Worm (Caenorhabditis elegans): ENCODE results near the gene phf-34.

Gene phf-34

ce11 chrX:9924962-9925361 lies 25.7 kb upstream of the phf-34 start, which contains the start of gene ugt-23 (continued):
- TF ChIP-seq sdz-12 (GFP tag; optimal IDR thresholded peaks at IDR 0.05) = no peak
- TF ChIP-seq Y75B8A.6 (GFP tag; IDR thresholded peaks at IDR 0.05) = no peak
- no peak for TF ChIP-seq daf-16 (GFP tag; optimal IDR thresholded peaks at IDR 0.05)
- peak; percentile 72 for TF ChIP-seq daf-16 (tag; optimal IDR thresholded peaks at IDR 0.05)
- no peak for TF ChIP-seq F26F4.8 (GFP tag; conservative IDR thresholded peaks at IDR 0.05)

DNA sequence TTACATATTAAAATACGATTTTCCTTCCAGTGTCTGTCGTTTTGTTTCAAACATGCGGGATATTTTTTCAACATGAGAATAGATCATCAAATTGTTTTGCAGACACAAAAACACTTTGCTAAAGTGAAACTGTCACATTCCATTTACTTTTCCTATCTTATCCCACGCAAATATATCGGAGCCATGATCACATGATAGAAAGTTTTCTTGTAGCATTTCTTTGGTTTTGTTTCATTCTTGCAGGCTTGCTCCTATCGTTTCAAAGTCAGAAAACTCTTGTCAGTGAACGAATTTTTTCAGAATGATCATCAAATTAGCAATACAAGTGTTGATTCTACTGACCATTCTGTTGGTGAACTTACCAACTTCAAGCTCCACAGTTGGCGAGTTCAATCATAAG lies 22.0 kb upstream of the phf-34 start, which contains the start of gene C17G1.2:
C17G1.2 (plus strand) TSS at position 301 of the 400 bp plus-strand sequence.
- TF ChIP-seq hlh-30 (tag; optimal IDR thresholded peaks at IDR 0.05; ENCODE audit: insufficient read depth) = no peak

DNA sequence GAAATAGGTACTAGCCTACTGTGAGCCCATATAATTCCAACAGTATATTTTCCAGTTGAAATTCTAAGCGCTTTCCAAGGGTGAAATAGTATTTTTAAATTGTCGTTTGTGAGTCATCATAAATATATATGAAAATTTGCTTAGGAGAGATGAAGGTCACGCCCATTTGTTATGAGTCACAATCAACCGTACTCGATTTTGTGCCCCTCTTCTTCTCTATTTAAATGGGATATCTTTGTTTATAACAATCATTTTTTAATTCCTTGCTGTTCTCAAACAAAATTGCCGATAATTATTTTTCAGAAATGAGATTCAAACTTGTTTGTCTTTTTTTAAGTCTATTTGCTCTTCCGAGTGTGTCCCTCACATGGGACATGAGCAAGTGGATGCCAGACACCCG lies 19.7 kb upstream of the phf-34 start, which contains the start of gene folr-1:
folr-1 (plus strand) TSS at position 301 of the 400 bp plus-strand sequence.
- TF ChIP-seq duxl-1 (tag; optimal IDR thresholded peaks at IDR 0.05; ENCODE audit: poor library complexity) (no peak), nhr-10 (tag; optimal IDR thresholded peaks at IDR 0.05) (no peak), nhr-41 (GFP tag; IDR thresholded peaks at IDR 0.05) (no peak), arid-1 (GFP tag; conservative IDR thresholded peaks at IDR 0.05) (no peak), mxl-2 (GFP tag; conservative IDR thresholded peaks at IDR 0.05) (no peak), hif-1 (tag; optimal IDR thresholded peaks at IDR 0.05) (no peak), lin-38 (GFP tag; IDR thresholded peaks at IDR 0.05) (no peak), cey-2 (tag; optimal IDR thresholded peaks at IDR 0.05; ENCODE audit: borderline replicate concordance, insufficient read depth) (no peak), ztf-7 (tag; optimal IDR thresholded peaks at IDR 0.05) (no peak), F10B5.3 (tag; optimal IDR thresholded peaks at IDR 0.05) (no peak), ceh-62 (tag; optimal IDR thresholded peaks at IDR 0.05) (no peak), spr-3 (GFP tag; optimal IDR thresholded peaks at IDR 0.05) (no peak), attf-4 (tag; optimal IDR thresholded peaks at IDR 0.05) (no peak), rbr-2 (tag; optimal IDR thresholded peaks at IDR 0.05) (no peak), ZK337.2 (GFP tag; IDR thresholded peaks at IDR 0.05) (no peak), ceh-82 (tag; optimal IDR thresholded peaks at IDR 0.05) (no peak), spr-1 (tag; optimal IDR thresholded peaks at IDR 0.05) (no peak)

ce11 chrX:9917362-9917761 lies 18.1 kb upstream of the phf-34 start, which contains the start of gene F21G4.6:
TSS of gene F21G4.6 (minus strand) at chrX:9917448.
- TF ChIP-seq gei-8 (GFP tag; optimal IDR thresholded peaks at IDR 0.05) = no peak
- no peak for TF ChIP-seq ceh-62 (tag; optimal IDR thresholded peaks at IDR 0.05)
- no peak for TF ChIP-seq ama-1 (optimal IDR thresholded peaks at IDR 0.05)
- TF ChIP-seq dmd-6 (GFP tag; IDR thresholded peaks at IDR 0.05) = no peak
- no peak for TF ChIP-seq hmg-1.1 (GFP tag; IDR thresholded peaks at IDR 0.05)
- TF ChIP-seq snpc-1.2 (GFP tag; IDR thresholded peaks at IDR 0.05) = no peak
- TF ChIP-seq nhr-10 (tag; optimal IDR thresholded peaks at IDR 0.05) = no peak
- TF ChIP-seq mep-1 (tag; optimal IDR thresholded peaks at IDR 0.05) = no peak
- TF ChIP-seq nhr-42 (GFP tag; IDR thresholded peaks at IDR 0.05) = no peak
- no peak for TF ChIP-seq fkh-10 (GFP tag; optimal IDR thresholded peaks at IDR 0.05)
- TF ChIP-seq cey-2 (tag; optimal IDR thresholded peaks at IDR 0.05; ENCODE audit: borderline replicate concordance, insufficient read depth) = no peak
- no peak for TF ChIP-seq duxl-1 (tag; optimal IDR thresholded peaks at IDR 0.05; ENCODE audit: poor library complexity)
- TF ChIP-seq sdz-12 (GFP tag; optimal IDR thresholded peaks at IDR 0.05) = no peak
- no peak for TF ChIP-seq hif-1 (tag; optimal IDR thresholded peaks at IDR 0.05)
- no peak for TF ChIP-seq nhr-111 (GFP tag; optimal IDR thresholded peaks at IDR 0.05)

DNA sequence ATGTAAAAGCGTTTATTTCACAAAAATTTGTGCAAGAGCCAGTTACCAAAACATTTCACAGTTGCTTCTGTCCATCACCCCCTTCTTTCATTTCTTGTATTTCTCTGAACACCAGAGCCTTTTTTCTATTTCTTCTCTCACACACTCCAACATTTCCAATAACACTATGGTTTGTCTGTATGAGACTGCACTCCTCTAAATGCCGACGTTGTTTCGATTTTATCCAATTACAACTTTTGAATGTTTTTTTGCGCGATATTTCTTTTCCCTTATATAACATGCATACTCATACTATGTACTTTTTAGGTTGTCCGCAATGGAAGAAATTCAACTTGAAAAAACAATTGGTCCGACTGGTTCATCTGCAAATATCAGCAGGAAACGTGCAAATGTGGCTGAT lies 6.6 kb upstream of the phf-34 start, which contains the start of gene F21G4.5:
F21G4.5 (plus strand) TSS at position 301 of the 400 bp plus-strand sequence.
- TF ChIP-seq nhr-28 (tag; optimal IDR thresholded peaks at IDR 0.05) = no peak
- no peak for TF ChIP-seq madf-5 (GFP tag; IDR thresholded peaks at IDR 0.05)
- no peak for TF ChIP-seq tra-1 (GFP tag; IDR thresholded peaks at IDR 0.05)

Measured in whole organism, L4 larva.